Fruit fly (Drosophila melanogaster) whole organism, embryonic: ENCODE data around the gene CG7953.

Experiments used
- Bgb ChIP-seq: fragments of 200-800 bp; sonication (Bioruptor generic); IDR thresholded peaks from 2 replicates; pipeline ENCODE4 v1.3.6; 2022; ENCODE audit warnings: missing biosample characterization, missing genetic modification characterization; ENCODE audit not compliant: partially characterized antibody
- CG10209 ChIP-seq: fragments of 200-800 bp; sonication (Bioruptor generic); optimal IDR thresholded peaks from 3 replicates; lab custom pipeline; 2017; ENCODE audit warnings: missing biosample characterization, mild to moderate bottlenecking, missing genetic modification characterization, missing genetic modification reagents
- CG11093 ChIP-seq: fragments of 200-800 bp; sonication (Bioruptor generic); IDR thresholded peaks from 3 replicates; pipeline ENCODE4 v1.3.6; 2022; ENCODE audit warnings: missing biosample characterization, missing genetic modification characterization
- CG12391 ChIP-seq: fragments of 200-800 bp; sonication (Bioruptor generic); optimal IDR thresholded peaks from 3 replicates; lab custom pipeline; 2018; ENCODE audit warnings: missing biosample characterization, mild to moderate bottlenecking, missing genetic modification characterization, moderate library complexity
- CG13287 ChIP-seq: fragments of 200-800 bp; sonication (Bioruptor generic); IDR thresholded peaks from 2 replicates; pipeline ENCODE4 v1.3.6; 2022; ENCODE audit warnings: missing biosample characterization, missing genetic modification characterization; ENCODE audit not compliant: partially characterized antibody
- CG15011 ChIP-seq: fragments of 200-800 bp; sonication (Bioruptor generic); optimal IDR thresholded peaks from 3 replicates; lab custom pipeline; 2018; ENCODE audit warnings: missing biosample characterization, mild to moderate bottlenecking, missing genetic modification characterization
- CG18262 ChIP-seq: fragments of 200-800 bp; optimal IDR thresholded peaks from 3 replicates; lab custom pipeline; 2019; ENCODE audit warnings: missing biosample characterization, mild to moderate bottlenecking, missing genetic modification characterization, moderate library complexity
- CG18599 ChIP-seq: fragments of 200-800 bp; sonication (Bioruptor generic); optimal IDR thresholded peaks from 3 replicates; lab custom pipeline; 2017; ENCODE audit warnings: missing biosample characterization, missing genetic modification characterization, mild to moderate bottlenecking, moderate library complexity, missing genetic modification reagents
- CG2120 ChIP-seq: fragments of 200-800 bp; sonication (Bioruptor generic); optimal IDR thresholded peaks from 3 replicates; lab custom pipeline; 2016; ENCODE audit warnings: missing biosample characterization, missing genetic modification characterization
- CG2678 ChIP-seq: fragments of 200-800 bp; sonication (Bioruptor generic); optimal IDR thresholded peaks from 3 replicates; lab custom pipeline; 2019; ENCODE audit warnings: missing biosample characterization, mild to moderate bottlenecking, missing genetic modification characterization, moderate library complexity
- CG32532 ChIP-seq: fragments of 200-800 bp; sonication (Bioruptor generic); IDR thresholded peaks from 2 replicates; pipeline ENCODE4 v1.3.6; 2022; ENCODE audit warnings: missing biosample characterization, missing genetic modification characterization
- CG3281 ChIP-seq: fragments of 200-800 bp; sonication (Bioruptor generic); optimal IDR thresholded peaks from 3 replicates; lab custom pipeline; 2017; ENCODE audit warnings: missing biosample characterization, mild to moderate bottlenecking, missing genetic modification characterization
- CG3838 ChIP-seq: fragments of 200-800 bp; sonication (Bioruptor generic); optimal IDR thresholded peaks from 3 replicates; lab custom pipeline; 2016; ENCODE audit warnings: missing biosample characterization, missing genetic modification characterization
- CG42726 ChIP-seq: fragments of 200-800 bp; sonication (Bioruptor generic); IDR thresholded peaks from 2 replicates; pipeline ENCODE4 v1.3.6; 2022; ENCODE audit warnings: missing biosample characterization, missing genetic modification characterization; ENCODE audit not compliant: partially characterized antibody
- CG6254 ChIP-seq: fragments of 200-800 bp; sonication (Bioruptor generic); optimal IDR thresholded peaks from 3 replicates; lab custom pipeline; 2017; ENCODE audit warnings: mild to moderate bottlenecking, missing biosample characterization, missing genetic modification reagents, missing genetic modification characterization
- CG7839 ChIP-seq: fragments of 200-800 bp; sonication (Bioruptor generic); optimal IDR thresholded peaks from 3 replicates; lab custom pipeline; 2018; ENCODE audit warnings: missing biosample characterization, mild to moderate bottlenecking, missing genetic modification characterization, moderate library complexity
- CG7987 ChIP-seq: fragments of 200-800 bp; sonication (Bioruptor generic); optimal IDR thresholded peaks from 2 replicates; lab custom pipeline; 2018; ENCODE audit warnings: missing biosample characterization, mild to moderate bottlenecking, missing genetic modification characterization, moderate library complexity
- CG9932 ChIP-seq: fragments of 200-800 bp; sonication (Bioruptor generic); IDR thresholded peaks from 2 replicates; pipeline ENCODE4 v1.3.6; 2022; ENCODE audit warnings: missing biosample characterization, missing genetic modification characterization
- Deaf1 ChIP-seq: fragments of 200-800 bp; optimal IDR thresholded peaks from 3 replicates; lab custom pipeline; 2019; ENCODE audit warnings: missing biosample characterization, mild to moderate bottlenecking, missing genetic modification characterization, moderate library complexity
- Fer3 ChIP-seq: fragments of 200-800 bp; sonication (Bioruptor generic); optimal IDR thresholded peaks from 2 replicates; lab custom pipeline; 2018; ENCODE audit warnings: missing biosample characterization, mild to moderate bottlenecking, missing genetic modification characterization, moderate library complexity
- Hmr ChIP-seq: fragments of 200-800 bp; sonication (Bioruptor generic); optimal IDR thresholded peaks from 3 replicates; lab custom pipeline; 2017; ENCODE audit warnings: mild to moderate bottlenecking, missing biosample characterization, missing genetic modification reagents, missing genetic modification characterization
- Hr51 ChIP-seq, 2 experiments: fragments of 200-800 bp; sonication (Bioruptor generic); optimal IDR thresholded peaks; 2 replicates in 1 of 2; 3 replicates in 1 of 2; lab custom pipeline; 2016 to 2018; ENCODE audit warnings: missing biosample characterization in 2 of 2, missing genetic modification characterization in 2 of 2, mild to moderate bottlenecking in 1 of 2, moderate library complexity in 1 of 2
- Meics ChIP-seq: fragments of 200-800 bp; sonication (Bioruptor generic); optimal IDR thresholded peaks from 2 replicates; lab custom pipeline; 2017; ENCODE audit warnings: missing biosample characterization, mild to moderate bottlenecking, missing genetic modification characterization
- PHDP ChIP-seq: fragments of 200-800 bp; sonication (Bioruptor generic); optimal IDR thresholded peaks from 3 replicates; lab custom pipeline; 2018; ENCODE audit warnings: missing biosample characterization, mild to moderate bottlenecking, missing genetic modification characterization, moderate library complexity
- Sry-δ ChIP-seq: fragments of 200-800 bp; sonication (Bioruptor generic); optimal IDR thresholded peaks from 2 replicates; lab custom pipeline; 2016; ENCODE audit warnings: missing biosample characterization, missing genetic modification characterization
- YL-1 ChIP-seq: fragments of 200-800 bp; sonication (Bioruptor generic); optimal IDR thresholded peaks from 3 replicates; lab custom pipeline; 2017; ENCODE audit warnings: missing biosample characterization, mild to moderate bottlenecking, missing genetic modification characterization
- bcd ChIP-seq: fragments of 200-800 bp; sonication (Bioruptor generic); optimal IDR thresholded peaks from 2 replicates; lab custom pipeline; 2017; ENCODE audit warnings: missing biosample characterization, mild to moderate bottlenecking, missing genetic modification characterization
- bigmax ChIP-seq: fragments of 200-800 bp; sonication (Bioruptor generic); optimal IDR thresholded peaks from 2 replicates; lab custom pipeline; 2018; ENCODE audit warnings: missing biosample characterization, mild to moderate bottlenecking, missing genetic modification characterization
- crol ChIP-seq: fragments of 200-800 bp; sonication (Bioruptor generic); IDR thresholded peaks from 2 replicates; pipeline ENCODE4 v1.3.6; 2022; ENCODE audit warnings: missing biosample characterization, missing genetic modification characterization
- cwo ChIP-seq: fragments of 200-800 bp; sonication (Bioruptor generic); optimal IDR thresholded peaks from 3 replicates; lab custom pipeline; 2017; ENCODE audit warnings: missing biosample characterization, missing genetic modification characterization, mild to moderate bottlenecking, moderate library complexity, missing genetic modification reagents
- dimm ChIP-seq: fragments of 200-800 bp; sonication (Bioruptor generic); IDR thresholded peaks from 2 replicates; pipeline ENCODE4 v1.3.6; 2022; ENCODE audit warnings: missing biosample characterization, missing genetic modification characterization
- dmrt11E ChIP-seq: fragments of 200-800 bp; sonication (Bioruptor generic); optimal IDR thresholded peaks from 3 replicates; lab custom pipeline; 2018; ENCODE audit warnings: missing biosample characterization, mild to moderate bottlenecking, missing genetic modification characterization, moderate library complexity
- exex ChIP-seq: fragments of 200-800 bp; sonication (Bioruptor generic); optimal IDR thresholded peaks from 4 replicates; lab custom pipeline; 2018; ENCODE audit warnings: missing biosample characterization, mild to moderate bottlenecking, missing genetic modification characterization, moderate library complexity
- gem ChIP-seq: fragments of 200-800 bp; sonication (Bioruptor generic); optimal IDR thresholded peaks from 2 replicates; lab custom pipeline; 2019; ENCODE audit warnings: missing biosample characterization, mild to moderate bottlenecking, missing genetic modification characterization, moderate library complexity
- grau ChIP-seq: fragments of 200-800 bp; optimal IDR thresholded peaks from 3 replicates; lab custom pipeline; 2019; ENCODE audit warnings: missing biosample characterization, mild to moderate bottlenecking, missing genetic modification characterization, moderate library complexity
- grn ChIP-seq: fragments of 200-800 bp; sonication (Bioruptor generic); optimal IDR thresholded peaks from 3 replicates; lab custom pipeline; 2017; ENCODE audit warnings: missing biosample characterization, missing genetic modification characterization
- gsb ChIP-seq: fragments of 200-800 bp; sonication (Bioruptor generic); IDR thresholded peaks from 2 replicates; pipeline ENCODE4 v1.3.6; 2022; ENCODE audit warnings: missing biosample characterization, missing genetic modification characterization
- gt ChIP-seq: fragments of 200-800 bp; sonication (Bioruptor generic); IDR thresholded peaks from 2 replicates; pipeline ENCODE4 v1.3.6; 2022; ENCODE audit warnings: missing biosample characterization, missing genetic modification characterization
- jigr1 ChIP-seq: fragments of 200-800 bp; sonication (Bioruptor generic); IDR thresholded peaks from 3 replicates; pipeline ENCODE4 v1.3.6; 2022; ENCODE audit warnings: missing biosample characterization, missing genetic modification characterization
- lab ChIP-seq: fragments of 200-800 bp; sonication (Bioruptor generic); optimal IDR thresholded peaks from 3 replicates; lab custom pipeline; 2017; ENCODE audit warnings: missing biosample characterization, missing genetic modification characterization, mild to moderate bottlenecking, moderate library complexity, missing genetic modification reagents
- lbe ChIP-seq: fragments of 200-800 bp; sonication (Bioruptor generic); optimal IDR thresholded peaks from 2 replicates; lab custom pipeline; 2016; ENCODE audit warnings: missing biosample characterization, mild to moderate bottlenecking, missing genetic modification characterization
- onecut ChIP-seq: fragments of 200-800 bp; sonication (Bioruptor generic); IDR thresholded peaks from 2 replicates; pipeline ENCODE4 v1.3.6; 2022; ENCODE audit warnings: missing biosample characterization, missing genetic modification characterization
- pan ChIP-seq, 4 experiments: fragments of >200 bp in 3 of 4; fragments of 200-800 bp in 1 of 4; sonication (Bioruptor generic) in 1 of 4; optimal IDR thresholded peaks in 3 of 4; IDR thresholded peaks in 1 of 4; 2 replicates each; pipeline versions ENCODE4 v1.3.6 to Lab custom; 2017 to 2022; ENCODE audit warnings: missing biosample characterization in 2 of 4, missing genetic modification characterization in 2 of 4, mixed read lengths in 1 of 4
- sug ChIP-seq: fragments of 200-800 bp; optimal IDR thresholded peaks from 2 replicates; lab custom pipeline; 2019; ENCODE audit warnings: missing biosample characterization, mild to moderate bottlenecking, missing genetic modification characterization, moderate library complexity
- unpg ChIP-seq: fragments of 200-800 bp; sonication (Bioruptor generic); optimal IDR thresholded peaks from 3 replicates; lab custom pipeline; 2018; ENCODE audit warnings: missing biosample characterization, mild to moderate bottlenecking, missing genetic modification characterization, moderate library complexity
- wek ChIP-seq: fragments of 200-800 bp; sonication (Bioruptor generic); optimal IDR thresholded peaks from 3 replicates; lab custom pipeline; 2018; ENCODE audit warnings: missing biosample characterization, mild to moderate bottlenecking, missing genetic modification characterization, moderate library complexity
- yki ChIP-seq: fragments of >200 bp; optimal IDR thresholded peaks from 3 replicates; lab custom pipeline; 2018

Gene CG7953

DNA sequence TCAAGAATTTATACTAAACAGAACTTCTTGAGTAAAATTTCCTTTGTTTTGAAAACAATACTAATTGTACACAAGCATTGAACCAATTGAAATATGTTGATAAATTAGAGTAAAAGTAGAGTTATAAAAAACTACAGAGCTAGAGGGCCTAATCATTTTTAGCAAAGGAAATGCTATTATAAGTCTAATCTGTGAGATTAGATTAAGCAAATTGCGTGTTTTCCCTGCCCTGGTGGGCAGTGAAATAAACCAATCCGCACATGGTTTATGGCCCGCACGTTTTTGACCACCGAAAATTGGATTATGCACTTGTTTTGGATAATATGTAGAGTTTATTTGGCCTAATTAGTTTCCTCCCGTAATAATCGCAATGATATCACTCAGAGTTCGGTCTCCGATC, 5.2 kb upstream of the CG7953 start:
- TF ChIP-seq CG7987 (GFP tag; lab: Kevin White, UChicago) (no peak), sug (peak; percentile 75), cwo (GFP tag; lab: Kevin White, UChicago) (peak; percentile 45), exex (peak; percentile 86)

DNA sequence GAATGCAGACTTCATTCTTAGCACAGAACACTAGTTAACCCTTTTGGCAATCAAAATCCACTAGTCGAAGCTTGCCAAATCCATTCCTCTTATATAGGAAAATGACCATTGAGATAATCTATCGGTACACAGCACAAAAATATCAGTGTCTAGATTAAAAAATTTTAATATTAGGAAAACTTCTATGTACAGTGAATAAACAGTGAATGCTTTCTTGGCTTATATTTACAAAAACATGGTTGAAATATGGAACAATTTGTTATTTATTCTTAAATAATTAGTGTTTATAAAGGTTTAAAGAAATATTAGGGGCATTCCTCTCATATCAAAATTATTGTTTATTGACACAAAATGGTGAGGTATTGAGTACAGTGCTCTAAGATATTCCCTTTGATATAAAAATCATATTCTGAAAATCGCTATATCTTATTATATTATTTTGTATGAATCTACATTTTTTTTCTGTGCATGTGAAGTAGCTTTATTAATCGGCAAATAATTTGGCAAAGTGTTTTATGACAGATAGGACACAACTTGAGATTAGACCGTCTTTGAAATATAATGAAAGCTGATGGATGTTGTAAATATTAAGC, 3.9 kb upstream of the CG7953 start, which contains the start of gene CG33306:
Gene CG33306 (minus strand): TSS at position 51 of the 593 bp plus-strand sequence.
- peak; percentile 7 for TF ChIP-seq PHDP (tag; lab: Kevin White, UChicago)
- TF ChIP-seq CG2120 = peak; percentile 25
- TF ChIP-seq cwo (GFP tag; lab: Kevin White, UChicago) = peak; percentile 3
- no peak for TF ChIP-seq CG6254 (GFP tag; lab: Kevin White, UChicago)
- TF ChIP-seq CG7839 (tag; lab: Kevin White, UChicago) = peak; percentile 23
- peak; percentile 24 for TF ChIP-seq CG12391 (tag; lab: Kevin White, UChicago)
- no peak for TF ChIP-seq dimm (GFP tag; lab: Robert Waterston, UW)
- peak; percentile 14 for TF ChIP-seq Meics (GFP tag; lab: Kevin White, UChicago)
- no peak for TF ChIP-seq Sry-δ (GFP tag; lab: Kevin White, UChicago)
- no peak for TF ChIP-seq onecut (GFP tag; lab: Robert Waterston, UW)
- TF ChIP-seq jigr1 (GFP tag; lab: Robert Waterston, UW) = no peak
- TF ChIP-seq unpg (GFP tag; lab: Kevin White, UChicago) = peak; percentile 10
- TF ChIP-seq lab (GFP tag; lab: Kevin White, UChicago) = peak; percentile 22
- no peak for TF ChIP-seq crol (GFP tag; lab: Robert Waterston, UW)
- peak; percentile 42 for TF ChIP-seq grau (tag; lab: Kevin White, UChicago)
- TF ChIP-seq bcd (GFP tag; lab: Kevin White, UChicago) = no peak
- TF ChIP-seq gsb = no peak
- peak; percentile 51 for TF ChIP-seq CG2678 (tag; lab: Kevin White, UChicago)
- TF ChIP-seq exex = peak; percentile 96
- no peak for TF ChIP-seq CG42726 (GFP tag; lab: Robert Waterston, UW)
- no peak for TF ChIP-seq lbe (GFP tag; lab: Kevin White, UChicago)
- no peak for TF ChIP-seq CG15011 (GFP tag; lab: Kevin White, UChicago)
- TF ChIP-seq Hr51 (GFP tag; optimal IDR thresholded peaks at IDR 0.05; lab: Kevin White, UChicago) = peak in 1 of 2 experiments; percentile 1
- TF ChIP-seq CG18599 = peak; percentile 37
- peak; percentile 21 for TF ChIP-seq Fer3
- no peak for TF ChIP-seq yki (lab: Kevin White, UChicago)
- TF ChIP-seq CG13287 (GFP tag; lab: Robert Waterston, UW) = no peak
- TF ChIP-seq Hmr = peak; percentile 20
- no peak for TF ChIP-seq bigmax (GFP tag; lab: Kevin White, UChicago)
- TF ChIP-seq dmrt11E (tag; lab: Kevin White, UChicago) = no peak
- no peak for TF ChIP-seq Bgb (GFP tag; lab: Robert Waterston, UW)
- TF ChIP-seq CG3281 (GFP tag; lab: Kevin White, UChicago) = peak; percentile 31
- TF ChIP-seq gem (tag; lab: Kevin White, UChicago) = peak; percentile 54

DNA sequence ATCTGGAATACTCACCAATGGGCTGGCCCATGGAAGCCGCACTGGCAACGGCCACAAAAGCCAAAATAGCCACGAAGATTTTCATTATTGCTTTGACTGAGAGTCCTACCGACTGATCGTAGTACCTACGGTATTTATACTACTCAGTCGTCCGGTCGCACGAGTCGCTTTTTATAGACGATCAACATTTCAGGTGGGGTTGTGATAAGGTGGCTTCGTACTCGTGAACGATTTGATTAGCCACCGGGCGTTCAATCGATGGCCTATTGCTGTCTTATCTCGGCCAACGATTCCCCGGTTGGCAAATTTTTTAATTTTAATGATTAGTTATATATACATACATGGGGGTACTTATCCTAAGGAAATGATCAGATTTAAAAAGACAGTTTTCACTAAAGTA, 2.5 kb upstream of the CG7953 start, which contains the start of gene CG8997:
Gene CG8997 (minus strand): TSS at position 148 of the 400 bp plus-strand sequence.
- TF ChIP-seq pan (optimal IDR thresholded peaks at IDR 0.05; lab: Kevin White, UChicago) (no peak), pan (GFP tag; optimal IDR thresholded peaks at IDR 0.05 in 1 of 2, IDR thresholded peaks at IDR 0.05 in 1 of 2) (peak in 1 of 2 experiments; percentile 24), CG10209 (GFP tag; lab: Kevin White, UChicago) (no peak), wek (GFP tag; lab: Kevin White, UChicago) (no peak), CG9932 (GFP tag; lab: Robert Waterston, UW) (no peak), lbe (GFP tag; lab: Kevin White, UChicago) (peak; percentile 5), grn (GFP tag; lab: Kevin White, UChicago) (peak; percentile 25), YL-1 (GFP tag; lab: Kevin White, UChicago) (no peak), CG11093 (GFP tag; lab: Robert Waterston, UW) (no peak), CG32532 (peak; percentile 30; the same call in 1 of the 2 replicates), gt (GFP tag; lab: Robert Waterston, UW) (no peak), CG18262 (tag; lab: Kevin White, UChicago) (no peak), CG3838 (no peak), Deaf1 (tag; lab: Kevin White, UChicago) (peak; percentile 58)
